Worm (Caenorhabditis elegans): ENCODE results near the gene drr-2.

The drr-2 gene

ce11 chrIII:13614206-13614605 lies 29.2 kb downstream of the drr-2 start:
- no peak for TF ChIP-seq dao-5 (tag; optimal IDR thresholded peaks at IDR 0.05)
- TF ChIP-seq him-1 (tag; optimal IDR thresholded peaks at IDR 0.05) = no peak
- no peak for TF ChIP-seq W03F9.2 (tag; optimal IDR thresholded peaks at IDR 0.05)

ce11 chrIII:13607833-13608232 lies 35.5 kb downstream of the drr-2 start, which contains the start of gene shpk-1:
Gene shpk-1 (plus strand): TSS chrIII:13608020.
- TF ChIP-seq him-1 (tag; optimal IDR thresholded peaks at IDR 0.05) = no peak
- TF ChIP-seq W03F9.2 (tag; optimal IDR thresholded peaks at IDR 0.05) = no peak
- no peak for TF ChIP-seq dao-5 (tag; optimal IDR thresholded peaks at IDR 0.05)

ce11 chrIII:13606865-13607264 lies 36.5 kb downstream of the drr-2 start:
- TF ChIP-seq dao-5 (tag; optimal IDR thresholded peaks at IDR 0.05) (no peak), him-1 (tag; optimal IDR thresholded peaks at IDR 0.05) (no peak), W03F9.2 (tag; optimal IDR thresholded peaks at IDR 0.05) (no peak)

- TF ChIP-seq dao-5 (tag; optimal IDR thresholded peaks at IDR 0.05) (peak; percentile 34), W03F9.2 (tag; optimal IDR thresholded peaks at IDR 0.05) (no peak)
Observed at ce11 chrIII:13606016-13606530, 37.3 kb downstream of the drr-2 start, which contains the start of gene act-5. Gene act-5 (minus strand): TSS chrIII:13606066.

- TF ChIP-seq dao-5 (tag; optimal IDR thresholded peaks at IDR 0.05) (no peak), him-1 (tag; optimal IDR thresholded peaks at IDR 0.05) (no peak), W03F9.2 (tag; optimal IDR thresholded peaks at IDR 0.05) (no peak)
Observed at ce11 chrIII:13604834-13605233, 38.5 kb downstream of the drr-2 start.

- TF ChIP-seq dao-5 (tag; optimal IDR thresholded peaks at IDR 0.05) = no peak
- no peak for TF ChIP-seq W03F9.2 (tag; optimal IDR thresholded peaks at IDR 0.05)
- TF ChIP-seq him-1 (tag; optimal IDR thresholded peaks at IDR 0.05) = no peak
Observed at ce11 chrIII:13600254-13600653, 43.1 kb downstream of the drr-2 start.

Data from whole organism, L4/young adult.